Worm (Caenorhabditis elegans): ENCODE data around the gene cyh-1.

ce11 chrII:3554673-3555072 lies 49.9 kb downstream of the cyh-1 start:
- no peak for TF ChIP-seq nhr-237 (tag; optimal IDR thresholded peaks at IDR 0.05)
- TF ChIP-seq ztf-11 (tag; optimal IDR thresholded peaks at IDR 0.05), result no peak
- no peak for TF ChIP-seq nhr-76 (tag; optimal IDR thresholded peaks at IDR 0.05)
- no peak for TF ChIP-seq unc-39 (tag; optimal IDR thresholded peaks at IDR 0.05)
- no peak for TF ChIP-seq blmp-1 (tag; optimal IDR thresholded peaks at IDR 0.05)
